In genomic region chrX:6902958-6903357, ce11 we compare ENCODE assay signal across 1 worm cellular context.
A peak's percentile ranks its signal among the peaks of the same experiment; 100 is the strongest.
TF ChIP-seq lines count a peak whose summit lies in the region.

No protein-coding gene starts in this region.

TF ChIP-seq in whole organism, L4 larva, 104 proteins besides CTCF, POLR2A, EP300 and RAD21 (continued from another document):
- TF ChIP-seq lin-29 (GFP tag; IDR thresholded peaks at IDR 0.05; lab: Robert Waterston, UW) (no peak), ZK337.2 (GFP tag; IDR thresholded peaks at IDR 0.05; lab: Robert Waterston, UW) (peak; percentile 76), sdz-12 (GFP tag; optimal IDR thresholded peaks at IDR 0.05; lab: Kevin White, UChicago) (peak; percentile 25), jun-1 (tag; optimal IDR thresholded peaks at IDR 0.05; lab: Kevin White, UChicago) (no peak), nhr-25 (tag; optimal IDR thresholded peaks at IDR 0.05; lab: Kevin White, UChicago; ENCODE audit: borderline replicate concordance, insufficient read depth) (no peak), daf-19 (GFP tag; conservative IDR thresholded peaks at IDR 0.05; lab: Robert Waterston, UW) (peak; percentile 90), nhr-10 (tag; optimal IDR thresholded peaks at IDR 0.05; lab: Kevin White, UChicago) (no peak), cey-2 (tag; optimal IDR thresholded peaks at IDR 0.05; lab: Kevin White, UChicago; ENCODE audit: borderline replicate concordance, insufficient read depth) (no peak), Y48G9A.11 (GFP tag; IDR thresholded peaks at IDR 0.05; lab: Robert Waterston, UW) (peak; percentile 61; the same call in 1 of the 2 replicates), ceh-44 (GFP tag; IDR thresholded peaks at IDR 0.05; lab: Robert Waterston, UW) (0 out of 2 replicates have a peak, but pooled peaks have one; percentile 30), Y75B8A.6 (GFP tag; IDR thresholded peaks at IDR 0.05; lab: Robert Waterston, UW) (0 out of 2 replicates have a peak, but pooled peaks have one; percentile 62), Y5F2A.4 (GFP tag; optimal IDR thresholded peaks at IDR 0.05; lab: Kevin White, UChicago) (peak; percentile 19), rbr-2 (tag; optimal IDR thresholded peaks at IDR 0.05; lab: Kevin White, UChicago) (peak; percentile 55), lir-3 (tag; optimal IDR thresholded peaks at IDR 0.05; lab: Kevin White, UChicago) (peak; percentile 60), lin-1 (GFP tag; IDR thresholded peaks at IDR 0.05; lab: Robert Waterston, UW) (peak; percentile 66; the same call in 1 of the 2 replicates), F26F4.8 (GFP tag; conservative IDR thresholded peaks at IDR 0.05; lab: Robert Waterston, UW) (peak; percentile 87), pha-4 (GFP tag; IDR thresholded peaks at IDR 0.05; lab: Robert Waterston, UW) (peak; percentile 80; the same call in 1 of the 2 replicates), pha-4 (tag; optimal IDR thresholded peaks at IDR 0.05; lab: Kevin White, UChicago) (no peak)
TF ChIP-seq in whole organism, L4 larva: peak in this region for 54.
